Worm (Caenorhabditis elegans) whole organism, late embryonic: ENCODE measurements around the gene F15H10.9.

ENCODE experiments used
- ama-1 ChIP-seq: fragments of 150-350 bp; optimal IDR thresholded peaks from 2 replicates; lab custom pipeline; 2014
- ceh-24 ChIP-seq: sonication (generic microtip); optimal IDR thresholded peaks from 2 replicates; lab custom pipeline; 2016; ENCODE audit warnings: mild to moderate bottlenecking, missing genetic modification characterization, missing compliant biosample characterization
- pha-4 ChIP-seq: fragments of 150-350 bp; optimal IDR thresholded peaks from 2 replicates; lab custom pipeline; 2018; ENCODE audit warnings: missing biosample characterization, missing genetic modification reagents, missing genetic modification characterization
- ttx-3 ChIP-seq: sonication (generic microtip); optimal IDR thresholded peaks from 2 replicates; lab custom pipeline; 2016; ENCODE audit warnings: missing genetic modification reagents, missing genetic modification characterization, missing compliant biosample characterization

DNA sequence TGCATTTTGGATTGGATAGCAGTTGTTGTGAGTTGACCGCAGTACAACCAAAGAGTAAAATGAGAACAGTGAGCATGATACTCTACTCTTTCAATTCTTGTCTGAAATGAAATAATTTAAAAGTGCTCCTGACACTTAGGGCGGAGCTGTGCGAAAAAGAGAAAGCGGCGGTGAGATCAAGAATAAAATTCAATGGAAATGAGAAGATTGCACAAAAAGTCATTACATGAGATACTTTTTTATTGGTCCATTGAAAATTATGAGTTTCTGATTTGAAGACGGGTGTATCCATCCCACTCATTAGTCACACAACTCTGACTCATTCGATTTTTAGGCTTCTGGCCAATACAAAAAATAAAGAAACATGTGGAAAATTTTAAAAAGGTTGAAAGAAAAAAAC lies 42.7 kb upstream of the F15H10.9 start, which contains the start of gene F22E12.1:
- TF ChIP-seq pha-4 (no peak), ceh-24 (tag; lab: Kevin White, UChicago) (no peak), ttx-3 (tag; lab: Kevin White, UChicago) (no peak), ama-1 (lab: Kevin White, UChicago) (no peak)
